Worm (Caenorhabditis elegans): ENCODE data around the gene atat-2.

The atat-2 gene

ce11 chrX:5852113-5852512 lies 3.2 kb downstream of the atat-2 start:
- TF ChIP-seq flt-1 (GFP tag; IDR thresholded peaks at IDR 0.05) (no peak), ztf-29 (GFP tag; IDR thresholded peaks at IDR 0.05) (no peak), T22C8.4 (GFP tag; IDR thresholded peaks at IDR 0.05) (no peak), cog-1 (tag; optimal IDR thresholded peaks at IDR 0.05) (no peak), tab-1 (GFP tag; IDR thresholded peaks at IDR 0.05) (no peak), klf-2 (GFP tag; conservative IDR thresholded peaks at IDR 0.05) (no peak), med-1 (GFP tag; optimal IDR thresholded peaks at IDR 0.05; ENCODE audit: insufficient read depth) (no peak), ztf-23 (GFP tag; IDR thresholded peaks at IDR 0.05) (no peak), ref-1 (GFP tag; conservative IDR thresholded peaks at IDR 0.05) (no peak)

- no peak for TF ChIP-seq ztf-23 (GFP tag; IDR thresholded peaks at IDR 0.05)
- no peak for TF ChIP-seq cog-1 (tag; optimal IDR thresholded peaks at IDR 0.05)
- TF ChIP-seq flt-1 (GFP tag; IDR thresholded peaks at IDR 0.05): no peak
- no peak for TF ChIP-seq klf-2 (GFP tag; conservative IDR thresholded peaks at IDR 0.05)
- no peak for TF ChIP-seq med-1 (GFP tag; optimal IDR thresholded peaks at IDR 0.05; ENCODE audit: insufficient read depth)
- TF ChIP-seq ref-1 (GFP tag; conservative IDR thresholded peaks at IDR 0.05): no peak
- no peak for TF ChIP-seq tab-1 (GFP tag; IDR thresholded peaks at IDR 0.05)
- no peak for TF ChIP-seq T22C8.4 (GFP tag; IDR thresholded peaks at IDR 0.05)
- TF ChIP-seq ztf-29 (GFP tag; IDR thresholded peaks at IDR 0.05): no peak
Observed at ce11 chrX:5854163-5854451, 5.2 kb downstream of the atat-2 start, which contains the start of gene hog-1. Gene hog-1, minus strand, starts transcription at chrX:5854263.

ce11 chrX:5854452-5855234 lies 5.7 kb downstream of the atat-2 start:
- no peak for TF ChIP-seq med-1 (GFP tag; optimal IDR thresholded peaks at IDR 0.05; ENCODE audit: insufficient read depth)
- TF ChIP-seq tab-1 (GFP tag; IDR thresholded peaks at IDR 0.05): no peak
- no peak for TF ChIP-seq ztf-23 (GFP tag; IDR thresholded peaks at IDR 0.05)
- TF ChIP-seq cog-1 (tag; optimal IDR thresholded peaks at IDR 0.05): no peak
- 0 out of 2 replicates have a peak, but pooled peaks have one; percentile 16 for TF ChIP-seq T22C8.4 (GFP tag; IDR thresholded peaks at IDR 0.05)
- no peak for TF ChIP-seq klf-2 (GFP tag; conservative IDR thresholded peaks at IDR 0.05)

- no peak for TF ChIP-seq T22C8.4 (GFP tag; IDR thresholded peaks at IDR 0.05)
- TF ChIP-seq cog-1 (tag; optimal IDR thresholded peaks at IDR 0.05): no peak
- no peak for TF ChIP-seq ref-1 (GFP tag; conservative IDR thresholded peaks at IDR 0.05)
- no peak for TF ChIP-seq klf-2 (GFP tag; conservative IDR thresholded peaks at IDR 0.05)
- no peak for TF ChIP-seq med-1 (GFP tag; optimal IDR thresholded peaks at IDR 0.05; ENCODE audit: insufficient read depth)
- TF ChIP-seq ztf-29 (GFP tag; IDR thresholded peaks at IDR 0.05): no peak
- TF ChIP-seq flt-1 (GFP tag; IDR thresholded peaks at IDR 0.05): no peak
- no peak for TF ChIP-seq tab-1 (GFP tag; IDR thresholded peaks at IDR 0.05)
- no peak for TF ChIP-seq ztf-23 (GFP tag; IDR thresholded peaks at IDR 0.05)
Observed at ce11 chrX:5859161-5859560, 10.3 kb downstream of the atat-2 start.

- TF ChIP-seq ref-1 (GFP tag; conservative IDR thresholded peaks at IDR 0.05): no peak
- no peak for TF ChIP-seq flt-1 (GFP tag; IDR thresholded peaks at IDR 0.05)
- TF ChIP-seq ztf-29 (GFP tag; IDR thresholded peaks at IDR 0.05): no peak
- TF ChIP-seq ztf-23 (GFP tag; IDR thresholded peaks at IDR 0.05): no peak
- no peak for TF ChIP-seq klf-2 (GFP tag; conservative IDR thresholded peaks at IDR 0.05)
- no peak for TF ChIP-seq tab-1 (GFP tag; IDR thresholded peaks at IDR 0.05)
Observed at ce11 chrX:5862408-5862807, 13.5 kb downstream of the atat-2 start, which contains the start of gene ctbp-1. Gene ctbp-1, plus strand, starts transcription at chrX:5862708.

ce11 chrX:5868030-5868429 lies 19.1 kb downstream of the atat-2 start:
- no peak for TF ChIP-seq ztf-29 (GFP tag; IDR thresholded peaks at IDR 0.05)
- no peak for TF ChIP-seq med-1 (GFP tag; optimal IDR thresholded peaks at IDR 0.05; ENCODE audit: insufficient read depth)
- TF ChIP-seq cog-1 (tag; optimal IDR thresholded peaks at IDR 0.05): no peak

ce11 chrX:5869603-5870002 lies 20.7 kb downstream of the atat-2 start:
- TF ChIP-seq med-1 (GFP tag; optimal IDR thresholded peaks at IDR 0.05; ENCODE audit: insufficient read depth): no peak

- no peak for TF ChIP-seq tab-1 (GFP tag; IDR thresholded peaks at IDR 0.05)
- no peak for TF ChIP-seq ztf-23 (GFP tag; IDR thresholded peaks at IDR 0.05)
- no peak for TF ChIP-seq flt-1 (GFP tag; IDR thresholded peaks at IDR 0.05)
- TF ChIP-seq T22C8.4 (GFP tag; IDR thresholded peaks at IDR 0.05): no peak
- no peak for TF ChIP-seq klf-2 (GFP tag; conservative IDR thresholded peaks at IDR 0.05)
- TF ChIP-seq ref-1 (GFP tag; conservative IDR thresholded peaks at IDR 0.05): no peak
- TF ChIP-seq med-1 (GFP tag; optimal IDR thresholded peaks at IDR 0.05; ENCODE audit: insufficient read depth): no peak
- TF ChIP-seq cog-1 (tag; optimal IDR thresholded peaks at IDR 0.05): no peak
- TF ChIP-seq ztf-29 (GFP tag; IDR thresholded peaks at IDR 0.05): no peak
Observed at ce11 chrX:5872153-5872552, 23.3 kb downstream of the atat-2 start.

ce11 chrX:5875567-5875966 lies 26.7 kb downstream of the atat-2 start, which contains the start of gene F49E10.4:
Gene F49E10.4, plus strand, starts transcription at chrX:5875867.
- TF ChIP-seq med-1 (GFP tag; optimal IDR thresholded peaks at IDR 0.05; ENCODE audit: insufficient read depth) (no peak), klf-2 (GFP tag; conservative IDR thresholded peaks at IDR 0.05) (no peak), tab-1 (GFP tag; IDR thresholded peaks at IDR 0.05) (no peak), ref-1 (GFP tag; conservative IDR thresholded peaks at IDR 0.05) (no peak), flt-1 (GFP tag; IDR thresholded peaks at IDR 0.05) (no peak), T22C8.4 (GFP tag; IDR thresholded peaks at IDR 0.05) (no peak)

ce11 chrX:5877039-5877438 lies 28.1 kb downstream of the atat-2 start:
- TF ChIP-seq T22C8.4 (GFP tag; IDR thresholded peaks at IDR 0.05): no peak
- TF ChIP-seq tab-1 (GFP tag; IDR thresholded peaks at IDR 0.05): no peak
- no peak for TF ChIP-seq flt-1 (GFP tag; IDR thresholded peaks at IDR 0.05)
- no peak for TF ChIP-seq ref-1 (GFP tag; conservative IDR thresholded peaks at IDR 0.05)
- no peak for TF ChIP-seq klf-2 (GFP tag; conservative IDR thresholded peaks at IDR 0.05)
- no peak for TF ChIP-seq cog-1 (tag; optimal IDR thresholded peaks at IDR 0.05)
- TF ChIP-seq ztf-29 (GFP tag; IDR thresholded peaks at IDR 0.05): no peak
- no peak for TF ChIP-seq ztf-23 (GFP tag; IDR thresholded peaks at IDR 0.05)
- TF ChIP-seq med-1 (GFP tag; optimal IDR thresholded peaks at IDR 0.05; ENCODE audit: insufficient read depth): no peak
